Worm (Caenorhabditis elegans) whole organism, L4 larva: Measurements from ENCODE around the gene tut-2.
"Not testable (repeated sequence)": the region's sequence is repeated elsewhere in the genome, so short reads cannot be mapped to it uniquely, and the experiment has no call there.

Source experiments
- F26F4.8 ChIP-seq: fragments of 200-800 bp; sonication (Bioruptor generic); conservative IDR thresholded peaks from 2 replicates; pipeline ENCODE4 v1.3.6; 2022; ENCODE audit warnings: missing genetic modification characterization, missing compliant biosample characterization
- F37D6.2 ChIP-seq: sonication (generic microtip); optimal IDR thresholded peaks from 2 replicates; lab custom pipeline; 2016; ENCODE audit warnings: mild to moderate bottlenecking, missing genetic modification characterization, missing compliant biosample characterization
- T26A8.4 ChIP-seq: fragments of 200-800 bp; sonication (Bioruptor generic); IDR thresholded peaks from 2 replicates; pipeline ENCODE4 v1.3.6; 2022; ENCODE audit warnings: missing genetic modification characterization, missing compliant biosample characterization
- Y105C5A.15 ChIP-seq: fragments of 200-800 bp; sonication (Bioruptor generic); IDR thresholded peaks from 2 replicates; pipeline ENCODE4 v1.3.6; 2022; ENCODE audit warnings: missing genetic modification characterization, missing compliant biosample characterization
- Y48G9A.11 ChIP-seq: fragments of 200-800 bp; sonication (Bioruptor generic); IDR thresholded peaks from 2 replicates; pipeline ENCODE4 v1.3.6; 2022; ENCODE audit warnings: missing genetic modification reagents, missing genetic modification characterization, missing compliant biosample characterization
- Y5F2A.4 ChIP-seq: fragments of 200-800 bp; sonication (Bioruptor generic); optimal IDR thresholded peaks from 2 replicates; lab custom pipeline; 2018; ENCODE audit warnings: mild to moderate bottlenecking, missing genetic modification characterization, missing compliant biosample characterization
- ZK337.2 ChIP-seq: fragments of 200-800 bp; sonication (Bioruptor generic); IDR thresholded peaks from 2 replicates; pipeline ENCODE4 v1.3.6; 2022; ENCODE audit warnings: missing genetic modification reagents, missing genetic modification characterization, missing compliant biosample characterization
- aha-1 ChIP-seq: fragments of 150-350 bp; peaks from one replicate; lab custom pipeline; 2014; ENCODE audit warnings: missing biosample characterization, missing genetic modification characterization
- ceh-44 ChIP-seq: fragments of 200-800 bp; sonication (Bioruptor generic); IDR thresholded peaks from 2 replicates; pipeline ENCODE4 v1.3.6; 2022; ENCODE audit warnings: missing genetic modification reagents, missing genetic modification characterization, missing compliant biosample characterization
- cey-2 ChIP-seq: sonication (generic microtip); optimal IDR thresholded peaks from 3 replicates; lab custom pipeline; 2017; ENCODE audit warnings: missing genetic modification characterization, mild to moderate bottlenecking, missing compliant biosample characterization, antibody characterized with exemption, borderline replicate concordance; ENCODE audit not compliant: insufficient read depth
- egl-43 ChIP-seq: fragments of 200-800 bp; sonication (Bioruptor generic); IDR thresholded peaks from 2 replicates; pipeline ENCODE4 v1.3.6; 2022; ENCODE audit warnings: missing genetic modification reagents, missing genetic modification characterization, missing compliant biosample characterization
- fkh-10 ChIP-seq: fragments of 150-350 bp; optimal IDR thresholded peaks from 2 replicates; lab custom pipeline; 2014; ENCODE audit warnings: missing biosample characterization, missing genetic modification reagents, missing genetic modification characterization
- hlh-11 ChIP-seq: fragments of 200-800 bp; sonication (Bioruptor generic); optimal IDR thresholded peaks from 2 replicates; lab custom pipeline; 2018; ENCODE audit warnings: mild to moderate bottlenecking, missing genetic modification characterization, missing compliant biosample characterization
- hlh-30 ChIP-seq: sonication (generic microtip); optimal IDR thresholded peaks from 2 replicates; lab custom pipeline; 2017; ENCODE audit warnings: antibody characterized with exemption, mild to moderate bottlenecking, missing genetic modification characterization, missing compliant biosample characterization; ENCODE audit not compliant: insufficient read depth
- lim-7 ChIP-seq: fragments of 200-800 bp; sonication (Bioruptor generic); IDR thresholded peaks from 2 replicates; pipeline ENCODE4 v1.3.6; 2022; ENCODE audit warnings: missing genetic modification characterization, missing compliant biosample characterization
- lin-29 ChIP-seq: fragments of 200-800 bp; sonication (Bioruptor generic); IDR thresholded peaks from 2 replicates; pipeline ENCODE4 v1.3.6; 2022; ENCODE audit warnings: missing genetic modification reagents, missing genetic modification characterization, missing compliant biosample characterization
- lin-38 ChIP-seq: fragments of 200-800 bp; sonication (Bioruptor generic); IDR thresholded peaks from 2 replicates; pipeline ENCODE4 v1.3.6; 2022; ENCODE audit warnings: missing genetic modification reagents, missing genetic modification characterization, missing compliant biosample characterization
- mxl-2 ChIP-seq: fragments of 200-800 bp; sonication (Bioruptor generic); conservative IDR thresholded peaks from 2 replicates; pipeline ENCODE4 v1.3.6; 2022; ENCODE audit warnings: missing genetic modification reagents, missing genetic modification characterization, missing compliant biosample characterization
- nhr-25 ChIP-seq: sonication (generic microtip); optimal IDR thresholded peaks from 2 replicates; lab custom pipeline; 2017; ENCODE audit warnings: missing genetic modification characterization, mild to moderate bottlenecking, missing compliant biosample characterization, antibody characterized with exemption, moderate library complexity, borderline replicate concordance; ENCODE audit not compliant: insufficient read depth
- nhr-41 ChIP-seq: fragments of 200-800 bp; sonication (Bioruptor generic); IDR thresholded peaks from 2 replicates; pipeline ENCODE4 v1.3.6; 2022; ENCODE audit warnings: missing genetic modification reagents, missing genetic modification characterization, missing compliant biosample characterization
- nhr-42 ChIP-seq: fragments of 200-800 bp; sonication (Bioruptor generic); IDR thresholded peaks from 2 replicates; pipeline ENCODE4 v1.3.6; 2022; ENCODE audit warnings: missing genetic modification characterization, missing compliant biosample characterization
- nhr-77 ChIP-seq: fragments of 150-350 bp; optimal IDR thresholded peaks from 2 replicates; lab custom pipeline; 2014; ENCODE audit warnings: missing biosample characterization, missing genetic modification characterization
- pha-4 ChIP-seq, 2 experiments: fragments of 150-350 bp in 1 of 2; fragments of 200-800 bp in 1 of 2; sonication (Bioruptor generic) in 1 of 2; IDR thresholded peaks in 1 of 2; optimal IDR thresholded peaks in 1 of 2; 2 replicates each; pipeline versions ENCODE4 v1.3.6 to Lab custom; 2014 to 2022; ENCODE audit warnings: missing genetic modification characterization in 2 of 2, missing genetic modification reagents in 2 of 2, missing biosample characterization in 1 of 2, missing compliant biosample characterization in 1 of 2
- php-3 ChIP-seq: fragments of 200-800 bp; sonication (Bioruptor generic); IDR thresholded peaks from 2 replicates; pipeline ENCODE4 v1.3.6; 2022; ENCODE audit warnings: missing genetic modification reagents, missing genetic modification characterization, missing compliant biosample characterization
- rbr-2 ChIP-seq: sonication (generic microtip); optimal IDR thresholded peaks from 2 replicates; lab custom pipeline; 2016; ENCODE audit warnings: missing genotype, missing genetic modification characterization, missing compliant biosample characterization
- saeg-2 ChIP-seq: fragments of 200-800 bp; sonication (Bioruptor generic); IDR thresholded peaks from 2 replicates; pipeline ENCODE4 v1.3.6; 2022; ENCODE audit warnings: missing genetic modification reagents, missing genetic modification characterization, missing compliant biosample characterization
- tag-97 ChIP-seq: fragments of 200-800 bp; sonication (Bioruptor generic); IDR thresholded peaks from 2 replicates; pipeline ENCODE4 v1.3.6; 2022; ENCODE audit warnings: missing genetic modification characterization, missing compliant biosample characterization
- unc-62 ChIP-seq, 3 experiments: fragments of 150-350 bp in 1 of 3; sonication (generic microtip); optimal IDR thresholded peaks in 2 of 3; peaks in 1 of 3; 1 replicate in 1 of 3; 2 replicates in 2 of 3; lab custom pipeline; 2014 to 2017; ENCODE audit warnings: missing biosample characterization in 3 of 3, missing genetic modification characterization in 3 of 3, missing genetic modification reagents in 3 of 3, missing genotype in 1 of 3
- zip-11 ChIP-seq: fragments of 200-800 bp; sonication (Bioruptor generic); IDR thresholded peaks from 2 replicates; pipeline ENCODE4 v1.3.6; 2022; ENCODE audit warnings: missing genetic modification characterization, missing compliant biosample characterization
- zip-2 ChIP-seq: fragments of 150-350 bp; optimal IDR thresholded peaks from 2 replicates; lab custom pipeline; 2014; ENCODE audit warnings: missing biosample characterization, missing genetic modification characterization

The tut-2 gene

ce11 chrV:10638515-10638914 lies 19.5 kb upstream of the tut-2 start:
- 0 out of 2 replicates have a peak, but pooled peaks have one; percentile 33 for TF ChIP-seq F26F4.8 (GFP tag; lab: Robert Waterston, UW)
- TF ChIP-seq pha-4 (GFP tag; IDR thresholded peaks at IDR 0.05; lab: Robert Waterston, UW) = peak; percentile 47; the same call in 1 of the 2 replicates
- not testable (repeated sequence) for TF ChIP-seq pha-4 (tag; optimal IDR thresholded peaks at IDR 0.05; lab: Kevin White, UChicago)

DNA sequence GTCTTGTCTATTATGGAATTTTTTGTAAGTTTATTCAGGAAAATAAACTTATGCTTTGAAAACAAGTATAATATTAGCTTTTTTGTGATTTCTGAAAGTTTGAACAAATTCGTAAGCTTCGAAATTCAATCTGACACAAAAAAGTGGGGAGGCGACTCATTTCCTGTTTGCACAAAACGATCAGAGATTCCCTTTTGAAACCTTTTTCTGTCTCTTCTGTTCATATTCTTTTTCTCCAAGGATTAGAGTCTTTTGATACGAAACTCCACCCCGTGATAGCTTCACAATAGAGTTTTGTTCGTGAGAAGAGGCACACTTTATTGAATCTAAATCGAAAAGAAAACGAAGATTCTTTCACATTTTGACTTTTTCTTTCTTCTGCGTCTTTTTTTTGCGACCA lies 17.1 kb upstream of the tut-2 start:
- TF ChIP-seq T26A8.4 (no peak), lim-7 (GFP tag; lab: Robert Waterston, UW) (no peak), zip-2 (tag; lab: Kevin White, UChicago) (no peak), tag-97 (no peak), ceh-44 (GFP tag; lab: Robert Waterston, UW) (no peak), unc-62 (GFP tag; optimal IDR thresholded peaks at IDR 0.05 in 1 of 2; lab: Kevin White, UChicago) (peak in 1 of 2 experiments; percentile 51), unc-62 (tag; optimal IDR thresholded peaks at IDR 0.05; lab: Kevin White, UChicago) (no peak), aha-1 (tag; lab: Kevin White, UChicago) (peak; percentile 73), F37D6.2 (tag; lab: Kevin White, UChicago) (no peak), hlh-11 (tag; lab: Kevin White, UChicago) (no peak), fkh-10 (peak; percentile 29), Y5F2A.4 (no peak)

DNA sequence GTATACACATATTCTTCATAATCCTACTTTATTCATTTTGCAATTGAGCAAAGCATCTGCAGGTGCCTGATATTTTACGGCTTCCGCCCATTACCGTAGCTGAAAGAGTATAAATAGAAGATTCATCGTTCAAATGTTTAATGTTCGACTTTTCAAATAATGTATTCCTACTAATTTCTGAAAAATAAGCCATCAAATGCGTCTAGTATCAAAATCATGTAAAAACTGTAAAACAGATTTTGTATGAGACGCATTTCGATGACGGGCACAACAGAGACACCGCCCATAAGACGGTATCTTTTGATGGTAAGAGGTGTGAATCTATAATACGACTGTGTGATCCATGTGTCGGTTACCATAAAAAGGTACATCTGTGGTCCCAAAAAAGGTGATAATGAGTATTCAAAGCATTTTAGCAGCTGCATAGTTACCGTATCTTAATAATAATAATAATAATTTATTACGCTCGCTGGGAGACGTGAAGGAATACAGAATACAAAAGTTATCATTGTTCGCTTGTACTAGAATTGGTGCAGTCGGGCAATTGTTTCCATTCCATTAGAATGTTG lies 10.9 kb upstream of the tut-2 start, which contains the start of the genes C32C4.3 and C32C4.16:
Gene C32C4.3, minus strand, starts transcription at position 101 of the 569 bp plus-strand sequence.
Gene C32C4.16, plus strand, starts transcription at position 519 of the 569 bp plus-strand sequence.
- TF ChIP-seq F26F4.8 (GFP tag; lab: Robert Waterston, UW) = no peak

DNA sequence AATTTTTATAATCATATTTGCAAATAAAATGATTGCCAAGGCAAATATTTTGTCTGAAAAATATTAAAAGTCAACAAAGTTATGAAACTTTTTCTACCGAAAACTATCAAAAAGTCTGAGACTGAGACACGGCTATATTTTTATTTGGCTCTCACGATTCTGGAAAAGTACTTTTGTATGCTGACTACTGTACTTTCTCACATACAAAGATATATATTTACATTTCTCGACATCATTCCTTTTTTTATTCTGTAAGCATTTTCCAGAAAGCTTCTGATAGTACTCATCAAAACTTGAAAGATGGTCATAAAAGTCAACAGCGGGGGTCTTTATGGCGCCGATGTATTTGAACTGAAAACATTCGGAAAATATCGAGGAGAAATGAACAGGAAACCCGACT lies 9.9 kb upstream of the tut-2 start, which contains the start of gene aqp-6:
Gene aqp-6, plus strand, starts transcription at position 301 of the 400 bp plus-strand sequence.
- no peak for TF ChIP-seq mxl-2 (GFP tag; lab: Robert Waterston, UW)
- TF ChIP-seq, all 104 proteins: peak for 0

- TF ChIP-seq nhr-25 (tag; lab: Kevin White, UChicago) = no peak
- no peak for TF ChIP-seq hlh-30 (tag; lab: Kevin White, UChicago)
- TF ChIP-seq ZK337.2 (GFP tag; lab: Robert Waterston, UW) = no peak
- no peak for TF ChIP-seq rbr-2 (tag; lab: Kevin White, UChicago)
- TF ChIP-seq nhr-41 (GFP tag; lab: Robert Waterston, UW) = no peak
- no peak for TF ChIP-seq saeg-2
- no peak for TF ChIP-seq egl-43 (GFP tag; lab: Robert Waterston, UW)
- no peak for TF ChIP-seq lin-29
- no peak for TF ChIP-seq hlh-11 (tag; lab: Kevin White, UChicago)
- TF ChIP-seq php-3 (GFP tag; lab: Robert Waterston, UW) = no peak
- no peak for TF ChIP-seq cey-2
- no peak for TF ChIP-seq lin-38 (GFP tag; lab: Robert Waterston, UW)
- TF ChIP-seq zip-11 = no peak
- no peak for TF ChIP-seq nhr-77 (tag; lab: Kevin White, UChicago)
- TF ChIP-seq nhr-42 (GFP tag; lab: Robert Waterston, UW) = no peak
- no peak for TF ChIP-seq Y105C5A.15
- no peak for TF ChIP-seq Y48G9A.11 (GFP tag; lab: Robert Waterston, UW)
- TF ChIP-seq, all 104 proteins: peak for 0
Measured at ce11 chrV:10654165-10654564, 3.9 kb upstream of the tut-2 start, which contains the start of gene ugt-35. ugt-35 (minus strand) TSS chrV:10654265.
